Fruit fly (Drosophila melanogaster) whole organism, embryonic: Measurements from ENCODE around the gene brv3.

Experiments used
- Ada2b ChIP-seq: fragments of 200-800 bp; sonication (Bioruptor generic); IDR thresholded peaks from 2 replicates; pipeline ENCODE4 v1.3.6; 2022; ENCODE audit warnings: missing biosample characterization, missing genetic modification characterization
- CG10321 ChIP-seq: fragments of 200-800 bp; sonication (Bioruptor generic); IDR thresholded peaks from 2 replicates; pipeline ENCODE4 v1.3.6; 2022; ENCODE audit warnings: missing biosample characterization, missing genetic modification characterization
- CG10543 ChIP-seq: fragments of 200-800 bp; sonication (Bioruptor generic); optimal IDR thresholded peaks from 3 replicates; lab custom pipeline; 2017; ENCODE audit warnings: missing biosample characterization, mild to moderate bottlenecking, missing genetic modification characterization, moderate library complexity
- CG10959 ChIP-seq: fragments of 200-800 bp; sonication (Bioruptor generic); IDR thresholded peaks from 2 replicates; pipeline ENCODE4 v1.3.6; 2022; ENCODE audit warnings: missing biosample characterization, missing genetic modification characterization
- CG12744 ChIP-seq: fragments of 200-800 bp; sonication (Bioruptor generic); optimal IDR thresholded peaks from 2 replicates; lab custom pipeline; 2016; ENCODE audit warnings: missing biosample characterization, missing genetic modification characterization
- CG2199 ChIP-seq: fragments of 200-800 bp; sonication (Bioruptor generic); IDR thresholded peaks from 3 replicates; pipeline ENCODE4 v1.3.6; 2022; ENCODE audit warnings: missing biosample characterization, missing genetic modification characterization
- CG2889 ChIP-seq: fragments of 200-800 bp; sonication (Bioruptor generic); IDR thresholded peaks from 3 replicates; pipeline ENCODE4 v1.3.6; 2022; ENCODE audit warnings: missing biosample characterization, missing genetic modification characterization
- CG31388 ChIP-seq: fragments of 200-800 bp; sonication (Bioruptor generic); optimal IDR thresholded peaks from 2 replicates; lab custom pipeline; 2016; ENCODE audit warnings: missing biosample characterization, missing genetic modification characterization
- CG32767 ChIP-seq: fragments of 200-800 bp; sonication (Bioruptor generic); IDR thresholded peaks from 2 replicates; pipeline ENCODE4 v1.3.6; 2022; ENCODE audit warnings: missing biosample characterization, missing genetic modification characterization
- CG34376 ChIP-seq: fragments of 200-800 bp; sonication (Bioruptor generic); optimal IDR thresholded peaks from 2 replicates; lab custom pipeline; 2018; ENCODE audit warnings: missing biosample characterization, mild to moderate bottlenecking, missing genetic modification characterization
- CG4328 ChIP-seq: fragments of 200-800 bp; sonication (Bioruptor generic); optimal IDR thresholded peaks from 3 replicates; lab custom pipeline; 2017; ENCODE audit warnings: missing biosample characterization, missing genetic modification reagents, missing genetic modification characterization
- CG4360 ChIP-seq: fragments of 200-800 bp; sonication (Bioruptor generic); IDR thresholded peaks from 2 replicates; pipeline ENCODE4 v1.3.6; 2022; ENCODE audit warnings: missing biosample characterization, missing genetic modification characterization
- CG43689 ChIP-seq: fragments of 200-800 bp; sonication (Bioruptor generic); IDR thresholded peaks from 2 replicates; pipeline ENCODE4 v1.3.6; 2022; ENCODE audit warnings: missing biosample characterization, missing genetic modification characterization
- CG4404 ChIP-seq: fragments of 200-800 bp; sonication (Bioruptor generic); IDR thresholded peaks from 2 replicates; pipeline ENCODE4 v1.3.6; 2022; ENCODE audit warnings: missing biosample characterization, missing genetic modification characterization
- CG6791 ChIP-seq: fragments of 200-800 bp; sonication (Bioruptor generic); IDR thresholded peaks from 3 replicates; pipeline ENCODE4 v1.3.6; 2022; ENCODE audit warnings: missing biosample characterization, missing genetic modification characterization; ENCODE audit not compliant: partially characterized antibody
- CG7987 ChIP-seq: fragments of 200-800 bp; sonication (Bioruptor generic); optimal IDR thresholded peaks from 2 replicates; lab custom pipeline; 2018; ENCODE audit warnings: missing biosample characterization, mild to moderate bottlenecking, missing genetic modification characterization, moderate library complexity
- CG9727 ChIP-seq: fragments of 200-800 bp; sonication (Bioruptor generic); optimal IDR thresholded peaks from 3 replicates; lab custom pipeline; 2017; ENCODE audit warnings: missing biosample characterization, mild to moderate bottlenecking, missing genetic modification characterization
- Chrac-16 ChIP-seq: fragments of 200-800 bp; sonication (Bioruptor generic); optimal IDR thresholded peaks from 3 replicates; lab custom pipeline; 2016; ENCODE audit warnings: missing biosample characterization, missing genetic modification characterization
- CoRest ChIP-seq: fragments of 200-800 bp; sonication (Bioruptor generic); optimal IDR thresholded peaks from 3 replicates; lab custom pipeline; 2018; ENCODE audit warnings: missing biosample characterization, mild to moderate bottlenecking, missing genetic modification characterization, moderate library complexity
- D ChIP-seq, 2 experiments: fragments of 200-800 bp in 1 of 2; fragments of >200 bp in 1 of 2; sonication (Bioruptor generic) in 1 of 2; optimal IDR thresholded peaks; 2 replicates in 1 of 2; 3 replicates in 1 of 2; lab custom pipeline; 2017; ENCODE audit warnings: mild to moderate bottlenecking in 1 of 2, missing biosample characterization in 1 of 2, missing genetic modification characterization in 1 of 2, missing genetic modification reagents in 1 of 2
- Deaf1 ChIP-seq: fragments of 200-800 bp; optimal IDR thresholded peaks from 3 replicates; lab custom pipeline; 2019; ENCODE audit warnings: missing biosample characterization, mild to moderate bottlenecking, missing genetic modification characterization, moderate library complexity
- Dfd ChIP-seq, 2 experiments: fragments of >200 bp; optimal IDR thresholded peaks; 2 replicates each; lab custom pipeline; 2017; ENCODE audit warnings: missing biosample characterization in 2 of 2, missing genetic modification characterization in 2 of 2
- Dip3 ChIP-seq: fragments of 200-800 bp; sonication (Bioruptor generic); optimal IDR thresholded peaks from 3 replicates; lab custom pipeline; 2016; ENCODE audit warnings: missing biosample characterization, missing genetic modification characterization
- Drgx ChIP-seq: fragments of 200-800 bp; sonication (Bioruptor generic); IDR thresholded peaks from 2 replicates; pipeline ENCODE4 v1.3.6; 2022; ENCODE audit warnings: missing biosample characterization, missing genetic modification characterization
- Ets65A ChIP-seq: fragments of 200-800 bp; sonication (Bioruptor generic); peaks from one replicate; lab custom pipeline; 2016; ENCODE audit warnings: missing biosample characterization, missing genetic modification characterization
- Ets97D ChIP-seq: fragments of 200-800 bp; sonication (Bioruptor generic); optimal IDR thresholded peaks from 3 replicates; lab custom pipeline; 2016; ENCODE audit warnings: missing biosample characterization, missing genetic modification characterization
- Hey ChIP-seq: fragments of 200-800 bp; sonication (Bioruptor generic); optimal IDR thresholded peaks from 3 replicates; lab custom pipeline; 2018; ENCODE audit warnings: missing biosample characterization, mild to moderate bottlenecking, missing genetic modification characterization
- Hmx ChIP-seq: fragments of 200-800 bp; sonication (Bioruptor generic); optimal IDR thresholded peaks from 2 replicates; lab custom pipeline; 2016; ENCODE audit warnings: missing biosample characterization, missing genetic modification characterization
- Hr78 ChIP-seq, 2 experiments: fragments of 200-800 bp in 1 of 2; fragments of >200 bp in 1 of 2; sonication (Bioruptor generic) in 1 of 2; optimal IDR thresholded peaks; 2 replicates each; lab custom pipeline; 2017 to 2019; ENCODE audit warnings: missing biosample characterization in 2 of 2, missing genetic modification characterization in 2 of 2, mild to moderate bottlenecking in 1 of 2, moderate library complexity in 1 of 2
- Lim3 ChIP-seq: fragments of 200-800 bp; sonication (Bioruptor generic); IDR thresholded peaks from 2 replicates; pipeline ENCODE4 v1.3.6; 2022; ENCODE audit warnings: missing biosample characterization, missing genetic modification characterization
- Med ChIP-seq: fragments of 200-800 bp; sonication (Bioruptor generic); peaks from one replicate; lab custom pipeline; 2016; ENCODE audit warnings: missing biosample characterization, missing genetic modification characterization, mild to moderate bottlenecking, inconsistent platforms, moderate library complexity
- Rfx ChIP-seq: fragments of 200-800 bp; sonication (Bioruptor generic); IDR thresholded peaks from 2 replicates; pipeline ENCODE4 v1.3.6; 2022; ENCODE audit warnings: missing biosample characterization, missing genetic modification characterization
- Scr ChIP-seq: fragments of 200-800 bp; sonication (Bioruptor generic); IDR thresholded peaks from 2 replicates; pipeline ENCODE4 v1.3.6; 2022; ENCODE audit warnings: missing biosample characterization, missing genetic modification characterization; ENCODE audit not compliant: partially characterized antibody
- Sin3A ChIP-seq: fragments of >200 bp; optimal IDR thresholded peaks from 2 replicates; lab custom pipeline; 2018
- Sry-δ ChIP-seq: fragments of 200-800 bp; sonication (Bioruptor generic); optimal IDR thresholded peaks from 2 replicates; lab custom pipeline; 2016; ENCODE audit warnings: missing biosample characterization, missing genetic modification characterization
- ab ChIP-seq: fragments of 200-800 bp; sonication (Bioruptor generic); optimal IDR thresholded peaks from 2 replicates; lab custom pipeline; 2016; ENCODE audit warnings: missing biosample characterization, missing genetic modification characterization
- aop ChIP-seq: fragments of 200-800 bp; sonication (Bioruptor generic); IDR thresholded peaks from 2 replicates; pipeline ENCODE4 v1.3.6; 2022; ENCODE audit warnings: missing biosample characterization, missing genetic modification characterization
- crp ChIP-seq, 2 experiments: fragments of 200-800 bp; sonication (Bioruptor generic); optimal IDR thresholded peaks; 2 replicates in 1 of 2; 3 replicates in 1 of 2; lab custom pipeline; 2017; ENCODE audit warnings: missing biosample characterization in 2 of 2, missing genetic modification characterization in 2 of 2, mild to moderate bottlenecking in 1 of 2, moderate library complexity in 1 of 2
- oc ChIP-seq: fragments of 200-800 bp; sonication (Bioruptor generic); optimal IDR thresholded peaks from 2 replicates; lab custom pipeline; 2018; ENCODE audit warnings: missing biosample characterization, mild to moderate bottlenecking, missing genetic modification characterization, moderate library complexity
- p53 ChIP-seq: fragments of 200-800 bp; sonication (Bioruptor generic); optimal IDR thresholded peaks from 2 replicates; lab custom pipeline; 2016; ENCODE audit warnings: missing biosample characterization, missing genetic modification characterization
- pfk ChIP-seq: fragments of 200-800 bp; sonication (Bioruptor generic); optimal IDR thresholded peaks from 2 replicates; lab custom pipeline; 2018; ENCODE audit warnings: missing biosample characterization, mild to moderate bottlenecking, missing genetic modification characterization, moderate library complexity
- ranshi ChIP-seq: fragments of 200-800 bp; sonication (Bioruptor generic); IDR thresholded peaks from 2 replicates; pipeline ENCODE4 v1.3.6; 2022; ENCODE audit warnings: missing biosample characterization, missing genetic modification characterization
- schlank ChIP-seq: fragments of 200-800 bp; sonication (Bioruptor generic); optimal IDR thresholded peaks from 2 replicates; lab custom pipeline; 2018; ENCODE audit warnings: missing biosample characterization, mild to moderate bottlenecking, missing genetic modification characterization
- slp2 ChIP-seq: fragments of 200-800 bp; sonication (Bioruptor generic); optimal IDR thresholded peaks from 2 replicates; lab custom pipeline; 2016; ENCODE audit warnings: missing biosample characterization, missing genetic modification characterization
- sug ChIP-seq: fragments of 200-800 bp; optimal IDR thresholded peaks from 2 replicates; lab custom pipeline; 2019; ENCODE audit warnings: missing biosample characterization, mild to moderate bottlenecking, missing genetic modification characterization, moderate library complexity
- tup ChIP-seq: fragments of 200-800 bp; sonication (Bioruptor generic); optimal IDR thresholded peaks from 2 replicates; lab custom pipeline; 2016; ENCODE audit warnings: missing biosample characterization, mild to moderate bottlenecking, missing genetic modification characterization, moderate library complexity
- vfl ChIP-seq: fragments of 200-800 bp; sonication (Bioruptor generic); optimal IDR thresholded peaks from 2 replicates; lab custom pipeline; 2016; ENCODE audit warnings: missing biosample characterization, missing genetic modification characterization
- vnd ChIP-seq: fragments of 200-800 bp; sonication (Bioruptor generic); IDR thresholded peaks from 3 replicates; pipeline ENCODE4 v1.3.6; 2022; ENCODE audit warnings: missing biosample characterization, missing genetic modification characterization; ENCODE audit not compliant: partially characterized antibody
- vvl ChIP-seq: fragments of 200-800 bp; sonication (Bioruptor generic); IDR thresholded peaks from 2 replicates; pipeline ENCODE4 v1.3.6; 2022; ENCODE audit warnings: missing biosample characterization, missing genetic modification characterization
- zen2 ChIP-seq: fragments of 200-800 bp; sonication (Bioruptor generic); IDR thresholded peaks from 3 replicates; pipeline ENCODE4 v1.3.6; 2022; ENCODE audit warnings: missing biosample characterization, missing genetic modification characterization; ENCODE audit not compliant: partially characterized antibody

The brv3 gene

dm6 chrX:2589446-2590038, 34.8 kb downstream of the brv3 start (continued):
- TF ChIP-seq CG2889 (peak; percentile 88), vvl (GFP tag; lab: Robert Waterston, UW) (peak; percentile 96), Dip3 (GFP tag; lab: Kevin White, UChicago) (peak; percentile 96), ranshi (GFP tag; lab: Robert Waterston, UW) (peak; percentile 93), Lim3 (GFP tag; lab: Robert Waterston, UW) (peak; percentile 71), crp (GFP tag; optimal IDR thresholded peaks at IDR 0.05; lab: Kevin White, UChicago) (peak in 1 of 2 experiments; percentile 31), Sin3A (lab: Kevin White, UChicago) (no peak), CG32767 (GFP tag; lab: Robert Waterston, UW) (peak; percentile 80), Med (GFP tag; lab: Kevin White, UChicago) (peak; percentile 100), vfl (peak; percentile 95), CG6791 (no peak), Hmx (GFP tag; lab: Kevin White, UChicago) (peak; percentile 81), ab (peak; percentile 94), tup (GFP tag; lab: Kevin White, UChicago) (peak; percentile 89), D (optimal IDR thresholded peaks at IDR 0.05; lab: Kevin White, UChicago) (no peak), D (GFP tag; optimal IDR thresholded peaks at IDR 0.05; lab: Kevin White, UChicago) (peak; percentile 66), Hey (tag; lab: Kevin White, UChicago) (peak; percentile 74), CG10959 (GFP tag; lab: Robert Waterston, UW) (peak; percentile 47; the same call in 1 of the 2 replicates), Scr (GFP tag; lab: Robert Waterston, UW) (no peak), p53 (GFP tag; lab: Kevin White, UChicago) (peak; percentile 85), Drgx (GFP tag; lab: Robert Waterston, UW) (peak; percentile 97), CG9727 (peak; percentile 89), schlank (peak; percentile 94), Dfd (GFP tag; optimal IDR thresholded peaks at IDR 0.05; lab: Kevin White, UChicago) (no peak), Deaf1 (tag; lab: Kevin White, UChicago) (peak; percentile 57), aop (GFP tag; lab: Robert Waterston, UW) (no peak; the same call in 1 of the 2 replicates), Sry-δ (GFP tag; lab: Kevin White, UChicago) (peak; percentile 64), Hr78 (GFP tag; optimal IDR thresholded peaks at IDR 0.05; lab: Kevin White, UChicago) (peak in 1 of 2 experiments; percentile 51), CG4360 (peak; percentile 69), oc (peak; percentile 89), Ada2b (GFP tag; lab: Robert Waterston, UW) (peak; percentile 94), vnd (no peak), CG31388 (peak; percentile 53), CG4404 (GFP tag; lab: Robert Waterston, UW) (peak; percentile 87), CG7987 (GFP tag; lab: Kevin White, UChicago) (peak; percentile 87), slp2 (GFP tag; lab: Kevin White, UChicago) (peak; percentile 90), CG12744 (GFP tag; lab: Kevin White, UChicago) (peak; percentile 89), Ets97D (peak; percentile 73), CG43689 (GFP tag; lab: Robert Waterston, UW) (peak; percentile 85), CG10543 (GFP tag; lab: Kevin White, UChicago) (peak; percentile 16), CG34376 (GFP tag; lab: Kevin White, UChicago) (peak; percentile 50), Rfx (GFP tag; lab: Robert Waterston, UW) (peak; percentile 99), CoRest (tag; lab: Kevin White, UChicago) (peak; percentile 88), CG4328 (GFP tag; lab: Kevin White, UChicago) (no peak), zen2 (GFP tag; lab: Robert Waterston, UW) (no peak), Ets65A (GFP tag; lab: Kevin White, UChicago) (peak; percentile 99), sug (tag; lab: Kevin White, UChicago) (peak; percentile 70), pfk (GFP tag; lab: Kevin White, UChicago) (no peak), CG10321 (GFP tag; lab: Robert Waterston, UW) (0 out of 2 replicates have a peak, but pooled peaks have one; percentile 18), Chrac-16 (GFP tag; lab: Kevin White, UChicago) (peak; percentile 91), CG2199 (GFP tag; lab: Robert Waterston, UW) (peak; percentile 85; the same call in 2 of the 3 replicates)
